Worm (Caenorhabditis elegans): Measurements from ENCODE around the gene str-135.
A peak's percentile ranks its signal among the peaks of the same experiment; 100 is the strongest.

- TF ChIP-seq pes-1 (GFP tag; IDR thresholded peaks at IDR 0.05) (no peak), ceh-13 (GFP tag; optimal IDR thresholded peaks at IDR 0.05) (no peak), hnd-1 (tag; optimal IDR thresholded peaks at IDR 0.05) (no peak), ama-1 (optimal IDR thresholded peaks at IDR 0.05) (no peak), F13C5.2 (tag; optimal IDR thresholded peaks at IDR 0.05) (no peak), ceh-36 (tag; optimal IDR thresholded peaks at IDR 0.05) (no peak), scrt-1 (GFP tag; IDR thresholded peaks at IDR 0.05) (peak; percentile 60; the same call in 1 of the 2 replicates), flt-1 (GFP tag; IDR thresholded peaks at IDR 0.05) (0 out of 2 replicates have a peak, but pooled peaks have one; percentile 44), aly-1 (tag; optimal IDR thresholded peaks at IDR 0.05) (no peak)
Observed at ce11 chrV:8230056-8230455, 50.6 kb downstream of the str-135 start.
